Worm (Caenorhabditis elegans) whole organism, midembryonic: ENCODE measurements around the gene K09E2.2.

ENCODE experiments used
- flt-1 ChIP-seq: fragments of 200-800 bp; sonication (Bioruptor generic); IDR thresholded peaks from 2 replicates; pipeline ENCODE4 v1.3.6; 2022; ENCODE audit warnings: missing genetic modification characterization, missing compliant biosample characterization
- tab-1 ChIP-seq: fragments of 200-800 bp; sonication (Bioruptor generic); IDR thresholded peaks from 2 replicates; pipeline ENCODE4 v1.3.6; 2022; ENCODE audit warnings: missing genetic modification characterization, missing compliant biosample characterization

DNA sequence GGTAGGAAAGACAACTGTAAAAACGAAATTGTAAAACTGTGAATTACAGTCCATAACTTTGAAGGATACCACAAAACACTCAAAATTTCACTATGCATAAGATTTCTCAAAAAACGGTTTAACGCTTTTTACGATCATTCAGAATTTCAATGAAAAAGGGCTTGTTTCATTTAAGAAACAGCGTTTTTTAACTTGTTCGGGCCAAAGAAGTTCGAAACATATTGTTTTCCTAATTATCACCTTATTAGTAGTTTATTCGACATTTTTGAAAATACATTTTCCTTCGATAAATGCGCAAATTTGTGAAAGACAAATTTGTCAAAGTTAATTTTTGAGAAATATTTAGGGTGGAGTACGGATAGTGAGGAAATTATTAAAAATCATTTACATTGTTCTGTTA lies 32.0 kb downstream of the K09E2.2 start:
- TF ChIP-seq flt-1 (GFP tag; lab: Robert Waterston, UW) (no peak), tab-1 (GFP tag; lab: Robert Waterston, UW) (no peak)
